Worm (Caenorhabditis elegans): ENCODE measurements around the gene T19D12.4.

Gene T19D12.4

DNA sequence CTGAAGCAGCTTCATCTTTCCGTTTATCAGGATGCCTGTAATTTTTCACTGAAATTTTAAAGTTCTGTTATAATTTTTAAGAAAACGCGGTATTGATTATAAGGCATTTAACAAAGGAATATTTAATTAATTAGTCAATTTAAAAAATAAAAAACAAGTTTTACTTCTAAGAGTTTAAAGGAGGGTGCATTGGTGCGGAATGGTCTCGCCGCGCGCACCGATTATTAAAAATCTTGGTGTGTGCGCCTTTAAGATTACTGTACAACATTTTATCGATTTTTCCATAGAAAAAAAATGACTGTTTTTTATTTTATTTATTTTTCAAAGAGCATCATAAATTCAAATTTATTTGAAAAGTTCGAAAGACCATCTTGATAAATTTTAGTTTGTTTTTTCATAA, 33.4 kb upstream of the T19D12.4 start:
- TF ChIP-seq ref-1 (GFP tag; conservative IDR thresholded peaks at IDR 0.05): no peak
- TF ChIP-seq tab-1 (GFP tag; IDR thresholded peaks at IDR 0.05): no peak

DNA sequence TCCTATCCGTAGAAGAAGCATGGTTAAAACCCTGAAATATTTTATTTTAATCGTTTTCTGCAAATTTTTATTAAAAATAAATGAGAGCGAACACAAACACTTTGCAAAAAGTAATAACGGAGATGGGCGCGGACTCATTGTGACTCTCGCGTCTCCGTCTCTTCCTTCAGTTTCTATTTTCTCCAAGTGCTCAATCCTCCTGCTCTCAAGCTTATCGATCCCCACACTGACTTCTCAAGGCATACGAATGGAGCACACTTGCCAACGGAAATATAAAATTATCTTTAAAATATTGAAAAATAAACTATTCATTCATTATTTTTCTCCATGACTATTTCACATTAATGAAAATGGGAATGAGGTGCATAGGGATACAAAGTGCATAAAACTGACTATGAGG, 32.9 kb upstream of the T19D12.4 start, which contains the start of gene dnj-8:
Gene dnj-8, minus strand, starts transcription at position 31 of the 400 bp plus-strand sequence.
- peak; percentile 43; the same call in 1 of the 2 replicates for TF ChIP-seq ztf-23 (GFP tag; IDR thresholded peaks at IDR 0.05)
- TF ChIP-seq ref-1 (GFP tag; conservative IDR thresholded peaks at IDR 0.05): no peak

DNA sequence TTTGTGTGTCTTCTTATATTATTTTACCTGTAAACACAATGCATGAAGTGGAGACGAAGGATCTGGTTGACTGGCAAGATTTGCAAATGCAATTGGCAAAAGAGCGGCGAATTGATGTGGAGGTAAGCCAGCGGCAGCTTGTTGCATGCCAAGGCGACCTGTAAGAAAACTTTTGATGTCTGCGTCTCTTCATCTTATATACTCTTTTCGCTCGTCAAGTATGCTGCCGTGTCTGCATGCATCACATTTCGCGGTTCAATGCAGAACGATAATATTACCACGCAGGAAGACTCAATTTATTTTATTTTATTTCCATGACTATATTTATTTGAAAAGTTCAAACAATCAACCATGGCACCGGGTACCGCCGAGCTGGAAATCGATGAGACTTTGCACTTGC, 29.9 kb upstream of the T19D12.4 start, which contains the start of gene vps-33.2:
Gene vps-33.2, plus strand, starts transcription at position 244 of the 400 bp plus-strand sequence.
- TF ChIP-seq T22C8.4 (GFP tag; IDR thresholded peaks at IDR 0.05) (no peak), med-1 (GFP tag; optimal IDR thresholded peaks at IDR 0.05; ENCODE audit: insufficient read depth) (no peak), cog-1 (tag; optimal IDR thresholded peaks at IDR 0.05) (no peak), ztf-29 (GFP tag; IDR thresholded peaks at IDR 0.05) (no peak), flt-1 (GFP tag; IDR thresholded peaks at IDR 0.05) (no peak), ztf-23 (GFP tag; IDR thresholded peaks at IDR 0.05) (peak; percentile 75), tab-1 (GFP tag; IDR thresholded peaks at IDR 0.05) (no peak), klf-2 (GFP tag; conservative IDR thresholded peaks at IDR 0.05) (no peak)

DNA sequence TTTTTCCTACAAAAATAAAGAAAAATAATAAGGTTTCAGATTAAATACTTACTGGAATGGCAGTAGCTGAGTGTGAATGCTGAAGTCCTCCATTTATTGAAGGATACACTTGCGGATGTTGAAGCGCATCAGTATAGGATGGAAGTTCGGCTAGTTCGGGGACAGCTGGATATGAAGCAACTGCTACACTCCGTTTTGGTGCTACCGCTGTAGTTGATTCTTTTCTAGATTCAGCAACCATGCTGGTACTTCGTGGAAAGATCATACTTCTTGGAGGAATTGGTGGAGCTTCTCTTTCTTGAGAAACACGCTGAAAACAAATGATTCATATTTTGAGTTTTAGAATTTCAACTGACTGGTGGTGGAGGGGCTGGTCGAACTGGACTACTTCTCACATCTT, 22.3 kb upstream of the T19D12.4 start:
- TF ChIP-seq flt-1 (GFP tag; IDR thresholded peaks at IDR 0.05): no peak
- no peak for TF ChIP-seq tab-1 (GFP tag; IDR thresholded peaks at IDR 0.05)
- no peak for TF ChIP-seq klf-2 (GFP tag; conservative IDR thresholded peaks at IDR 0.05)
- TF ChIP-seq ztf-29 (GFP tag; IDR thresholded peaks at IDR 0.05): no peak
- no peak for TF ChIP-seq ztf-23 (GFP tag; IDR thresholded peaks at IDR 0.05)
- TF ChIP-seq med-1 (GFP tag; optimal IDR thresholded peaks at IDR 0.05; ENCODE audit: insufficient read depth): no peak
- no peak for TF ChIP-seq T22C8.4 (GFP tag; IDR thresholded peaks at IDR 0.05)
- no peak for TF ChIP-seq cog-1 (tag; optimal IDR thresholded peaks at IDR 0.05)
- no peak for TF ChIP-seq ref-1 (GFP tag; conservative IDR thresholded peaks at IDR 0.05)

DNA sequence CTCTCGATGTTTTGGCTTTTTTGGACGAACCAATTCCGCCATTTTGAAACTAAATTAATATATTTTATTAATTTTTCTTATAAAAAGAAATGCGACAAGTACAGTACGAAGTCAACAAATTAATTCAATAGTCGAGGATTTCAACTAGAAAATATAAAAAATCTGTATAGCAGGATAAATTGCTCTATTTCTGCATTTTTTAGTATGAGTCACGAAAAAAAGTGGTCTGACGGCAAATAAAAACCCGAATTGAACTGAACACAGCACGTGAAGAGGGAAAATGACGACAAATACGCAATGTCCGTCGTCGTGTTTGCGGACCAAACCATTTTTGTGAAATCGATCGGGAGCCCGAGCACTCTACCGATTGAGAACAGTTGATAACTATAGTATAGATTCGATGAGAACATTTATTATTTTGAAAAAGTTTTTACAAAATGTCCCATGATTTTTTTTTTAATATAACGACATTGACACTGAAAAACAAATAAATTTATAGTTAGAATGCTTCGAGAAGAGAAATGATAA, 21.5 kb upstream of the T19D12.4 start, which contains the start of gene epg-5:
Gene epg-5, minus strand, starts transcription at position 51 of the 528 bp plus-strand sequence.
- TF ChIP-seq klf-2 (GFP tag; conservative IDR thresholded peaks at IDR 0.05) (no peak), tab-1 (GFP tag; IDR thresholded peaks at IDR 0.05) (no peak), T22C8.4 (GFP tag; IDR thresholded peaks at IDR 0.05) (peak; percentile 51; the same call in 1 of the 2 replicates), cog-1 (tag; optimal IDR thresholded peaks at IDR 0.05) (no peak), ztf-29 (GFP tag; IDR thresholded peaks at IDR 0.05) (no peak), ztf-23 (GFP tag; IDR thresholded peaks at IDR 0.05) (no peak), ref-1 (GFP tag; conservative IDR thresholded peaks at IDR 0.05) (no peak)

DNA sequence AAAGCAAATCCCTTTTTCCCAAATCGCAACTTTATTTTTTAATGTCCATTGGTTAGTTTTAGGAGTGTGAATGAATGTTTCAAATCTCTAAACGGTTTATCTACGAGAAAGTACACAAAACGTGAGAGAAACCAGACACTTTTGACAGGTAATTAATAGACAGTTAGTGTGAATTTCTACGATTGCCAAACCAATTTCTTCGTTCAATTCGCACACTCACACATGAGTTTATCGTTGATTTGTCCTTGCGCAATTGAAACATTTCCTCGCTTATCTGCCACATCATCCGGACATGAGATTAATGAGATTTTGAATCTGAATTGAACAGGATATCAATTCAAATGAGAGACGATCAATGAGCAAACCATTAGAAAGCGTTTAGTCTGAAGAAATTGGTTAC, 20.6 kb upstream of the T19D12.4 start:
- no peak for TF ChIP-seq cog-1 (tag; optimal IDR thresholded peaks at IDR 0.05)
- TF ChIP-seq ztf-23 (GFP tag; IDR thresholded peaks at IDR 0.05): no peak
- no peak for TF ChIP-seq ref-1 (GFP tag; conservative IDR thresholded peaks at IDR 0.05)
- no peak for TF ChIP-seq T22C8.4 (GFP tag; IDR thresholded peaks at IDR 0.05)
- TF ChIP-seq klf-2 (GFP tag; conservative IDR thresholded peaks at IDR 0.05): no peak
- no peak for TF ChIP-seq tab-1 (GFP tag; IDR thresholded peaks at IDR 0.05)
- no peak for TF ChIP-seq med-1 (GFP tag; optimal IDR thresholded peaks at IDR 0.05; ENCODE audit: insufficient read depth)
- no peak for TF ChIP-seq ztf-29 (GFP tag; IDR thresholded peaks at IDR 0.05)
- no peak for TF ChIP-seq flt-1 (GFP tag; IDR thresholded peaks at IDR 0.05)

DNA sequence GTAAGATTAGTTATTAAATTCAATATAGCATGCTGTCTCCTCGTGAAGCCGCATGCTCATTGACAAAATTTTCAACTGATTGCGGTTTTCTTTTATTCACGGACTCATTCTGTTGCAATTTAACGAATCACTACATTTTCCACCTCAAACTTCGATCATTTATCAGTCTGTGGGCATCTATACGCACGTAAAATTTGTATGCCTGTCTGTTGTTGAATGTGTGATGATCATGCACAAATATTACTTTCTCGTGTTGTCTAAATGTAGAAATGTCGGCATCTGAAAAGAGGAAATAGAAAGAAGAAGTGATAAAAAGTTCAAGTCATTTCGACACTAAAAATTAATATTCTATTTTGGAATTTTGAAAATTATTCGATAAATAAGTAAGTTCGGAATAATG, 18.4 kb upstream of the T19D12.4 start:
- no peak for TF ChIP-seq cog-1 (tag; optimal IDR thresholded peaks at IDR 0.05)
- no peak for TF ChIP-seq ztf-29 (GFP tag; IDR thresholded peaks at IDR 0.05)
- TF ChIP-seq med-1 (GFP tag; optimal IDR thresholded peaks at IDR 0.05; ENCODE audit: insufficient read depth): no peak
- no peak for TF ChIP-seq flt-1 (GFP tag; IDR thresholded peaks at IDR 0.05)
- TF ChIP-seq T22C8.4 (GFP tag; IDR thresholded peaks at IDR 0.05): no peak
- no peak for TF ChIP-seq ztf-23 (GFP tag; IDR thresholded peaks at IDR 0.05)
- no peak for TF ChIP-seq klf-2 (GFP tag; conservative IDR thresholded peaks at IDR 0.05)
- no peak for TF ChIP-seq ref-1 (GFP tag; conservative IDR thresholded peaks at IDR 0.05)
- no peak for TF ChIP-seq tab-1 (GFP tag; IDR thresholded peaks at IDR 0.05)

DNA sequence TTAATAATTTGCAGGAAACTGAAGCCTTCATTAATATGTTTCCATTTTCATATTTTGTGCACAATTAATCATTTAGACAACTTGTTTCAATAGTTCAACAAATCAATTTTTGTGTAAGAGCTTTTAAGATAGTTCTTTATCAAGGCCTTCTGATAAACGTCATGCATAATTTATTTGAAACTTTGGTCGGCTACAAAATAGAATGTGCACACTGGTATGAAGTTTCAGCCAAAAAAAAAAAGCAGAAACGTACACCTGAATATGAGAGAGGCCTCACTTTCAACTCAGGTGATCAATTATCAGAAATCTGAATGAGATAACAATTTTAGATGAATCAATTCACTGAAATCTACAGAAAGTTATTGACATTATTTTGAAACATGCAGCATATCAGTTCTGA, 16.4 kb upstream of the T19D12.4 start:
- no peak for TF ChIP-seq ztf-29 (GFP tag; IDR thresholded peaks at IDR 0.05)
- TF ChIP-seq ref-1 (GFP tag; conservative IDR thresholded peaks at IDR 0.05): no peak
- no peak for TF ChIP-seq flt-1 (GFP tag; IDR thresholded peaks at IDR 0.05)
- no peak for TF ChIP-seq ztf-23 (GFP tag; IDR thresholded peaks at IDR 0.05)
- no peak for TF ChIP-seq cog-1 (tag; optimal IDR thresholded peaks at IDR 0.05)
- TF ChIP-seq T22C8.4 (GFP tag; IDR thresholded peaks at IDR 0.05): no peak
- TF ChIP-seq tab-1 (GFP tag; IDR thresholded peaks at IDR 0.05): no peak
- TF ChIP-seq med-1 (GFP tag; optimal IDR thresholded peaks at IDR 0.05; ENCODE audit: insufficient read depth): no peak
- no peak for TF ChIP-seq klf-2 (GFP tag; conservative IDR thresholded peaks at IDR 0.05)

DNA sequence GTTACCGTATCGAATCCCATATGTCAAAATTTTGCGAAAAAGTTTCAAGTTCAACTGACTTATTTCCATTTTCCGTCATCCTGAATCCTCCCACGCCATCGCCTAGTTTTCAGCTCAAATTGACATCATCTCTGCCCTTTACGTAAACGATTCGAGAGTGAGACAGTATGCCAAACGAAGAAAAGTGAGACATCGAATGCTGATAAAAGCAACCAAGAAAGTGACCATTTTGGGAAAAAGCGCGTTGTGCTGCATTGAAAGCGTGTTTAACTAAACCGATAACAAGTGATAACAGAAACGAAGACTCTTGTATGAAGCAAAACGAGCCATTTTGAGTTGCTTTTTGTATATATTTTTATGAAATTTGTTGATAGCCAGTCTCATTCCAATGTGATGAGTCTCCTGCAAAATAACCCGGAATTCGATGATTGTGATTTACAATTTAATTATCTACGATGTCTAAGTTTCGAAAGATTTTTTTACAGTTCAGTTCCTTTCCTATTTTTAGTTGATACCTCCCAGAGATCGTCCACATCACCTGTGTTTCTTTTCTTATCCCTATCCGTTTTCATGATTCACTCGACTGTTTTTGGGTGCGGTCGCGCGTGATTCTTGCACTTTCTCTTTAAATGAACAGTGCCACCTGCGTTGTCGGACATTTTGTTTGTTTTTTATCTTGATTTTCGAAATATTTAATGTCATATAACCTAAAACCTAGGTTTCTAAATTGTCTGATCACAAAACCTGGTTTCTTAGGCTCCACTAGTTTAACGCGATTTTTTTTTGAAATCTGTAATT, 15.5 kb upstream of the T19D12.4 start:
- TF ChIP-seq tab-1 (GFP tag; IDR thresholded peaks at IDR 0.05) (no peak), ztf-29 (GFP tag; IDR thresholded peaks at IDR 0.05) (no peak), T22C8.4 (GFP tag; IDR thresholded peaks at IDR 0.05) (no peak), ref-1 (GFP tag; conservative IDR thresholded peaks at IDR 0.05) (no peak), ztf-23 (GFP tag; IDR thresholded peaks at IDR 0.05) (no peak), klf-2 (GFP tag; conservative IDR thresholded peaks at IDR 0.05) (no peak), med-1 (GFP tag; optimal IDR thresholded peaks at IDR 0.05; ENCODE audit: insufficient read depth) (no peak), cog-1 (tag; optimal IDR thresholded peaks at IDR 0.05) (no peak), flt-1 (GFP tag; IDR thresholded peaks at IDR 0.05) (no peak)

DNA sequence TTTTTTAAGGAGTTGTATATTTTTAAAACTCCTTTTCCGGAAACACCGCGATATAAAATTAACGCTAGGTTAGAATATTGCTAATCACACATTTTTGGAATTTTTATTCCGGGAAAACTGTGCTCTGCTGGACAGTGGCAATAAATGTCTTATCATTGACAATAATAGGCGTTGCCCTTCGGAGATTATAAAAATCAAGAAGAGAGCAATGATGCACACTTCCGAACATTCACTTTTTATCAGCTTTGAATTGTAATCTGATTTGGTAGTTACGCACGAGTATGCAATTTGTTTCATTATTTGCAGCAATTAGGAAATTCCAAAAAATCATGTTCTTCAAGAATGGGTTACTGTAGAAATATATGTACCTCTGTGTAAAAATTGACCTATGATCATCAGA, 14.8 kb upstream of the T19D12.4 start:
- no peak for TF ChIP-seq cog-1 (tag; optimal IDR thresholded peaks at IDR 0.05)
- TF ChIP-seq tab-1 (GFP tag; IDR thresholded peaks at IDR 0.05): no peak
- TF ChIP-seq T22C8.4 (GFP tag; IDR thresholded peaks at IDR 0.05): no peak
- TF ChIP-seq ref-1 (GFP tag; conservative IDR thresholded peaks at IDR 0.05): no peak
- no peak for TF ChIP-seq flt-1 (GFP tag; IDR thresholded peaks at IDR 0.05)
- no peak for TF ChIP-seq med-1 (GFP tag; optimal IDR thresholded peaks at IDR 0.05; ENCODE audit: insufficient read depth)
- TF ChIP-seq klf-2 (GFP tag; conservative IDR thresholded peaks at IDR 0.05): no peak
- TF ChIP-seq ztf-29 (GFP tag; IDR thresholded peaks at IDR 0.05): no peak
- TF ChIP-seq ztf-23 (GFP tag; IDR thresholded peaks at IDR 0.05): no peak
